Worm (Caenorhabditis elegans) whole organism, midembryonic: Measurements from ENCODE around the gene C16C4.1.

Experiments used
- flt-1 ChIP-seq: fragments of 200-800 bp; sonication (Bioruptor generic); IDR thresholded peaks from 2 replicates; pipeline ENCODE4 v1.3.6; 2022; ENCODE audit warnings: missing genetic modification characterization, missing compliant biosample characterization
- klf-2 ChIP-seq: fragments of 200-800 bp; sonication (Bioruptor generic); conservative IDR thresholded peaks from 2 replicates; pipeline ENCODE4 v1.3.6; 2022; ENCODE audit warnings: missing genetic modification reagents, missing genetic modification characterization, missing compliant biosample characterization
- tab-1 ChIP-seq: fragments of 200-800 bp; sonication (Bioruptor generic); IDR thresholded peaks from 2 replicates; pipeline ENCODE4 v1.3.6; 2022; ENCODE audit warnings: missing genetic modification characterization, missing compliant biosample characterization
- ztf-29 ChIP-seq: fragments of 200-800 bp; sonication (Bioruptor generic); IDR thresholded peaks from 2 replicates; pipeline ENCODE4 v1.3.6; 2022; ENCODE audit warnings: missing genetic modification reagents, missing genetic modification characterization, missing compliant biosample characterization

ce11 chrII:1882705-1883104 lies 11.3 kb upstream of the C16C4.1 start, which contains the start of gene math-5:
- TF ChIP-seq ztf-29 (GFP tag; lab: Robert Waterston, UW) (no peak), klf-2 (GFP tag; lab: Robert Waterston, UW) (no peak), flt-1 (no peak), tab-1 (GFP tag; lab: Robert Waterston, UW) (no peak)
